Fruit fly (Drosophila melanogaster): ENCODE measurements around the gene CG11977.

CG11977 gene

dm6 chr3R:8968837-8969236, 28.7 kb upstream of the CG11977 start:
- no peak for TF ChIP-seq noc (tag; optimal IDR thresholded peaks at IDR 0.05)

- TF ChIP-seq noc (tag; optimal IDR thresholded peaks at IDR 0.05): no peak
Measured at dm6 chr3R:8969301-8969925, 28.1 kb upstream of the CG11977 start.

dm6 chr3R:8969926-8970306, 27.6 kb upstream of the CG11977 start:
- TF ChIP-seq noc (tag; optimal IDR thresholded peaks at IDR 0.05): no peak

dm6 chr3R:8970707-8971106, 26.8 kb upstream of the CG11977 start:
- TF ChIP-seq noc (tag; optimal IDR thresholded peaks at IDR 0.05): no peak

dm6 chr3R:8971794-8972193, 25.7 kb upstream of the CG11977 start:
- TF ChIP-seq noc (tag; optimal IDR thresholded peaks at IDR 0.05): no peak

dm6 chr3R:8976073-8976593, 21.4 kb upstream of the CG11977 start:
- no peak for TF ChIP-seq noc (tag; optimal IDR thresholded peaks at IDR 0.05)

- TF ChIP-seq noc (tag; optimal IDR thresholded peaks at IDR 0.05): no peak
Measured at dm6 chr3R:8978768-8979167, 18.7 kb upstream of the CG11977 start.

- TF ChIP-seq noc (tag; optimal IDR thresholded peaks at IDR 0.05): peak; percentile 40
Measured at dm6 chr3R:8979850-8980775, 17.4 kb upstream of the CG11977 start.

- peak; percentile 40 for TF ChIP-seq noc (tag; optimal IDR thresholded peaks at IDR 0.05)
Measured at dm6 chr3R:8980776-8981165, 16.7 kb upstream of the CG11977 start, which contains the start of gene CAHbeta. Gene CAHbeta (plus strand): TSS chr3R:8980860.

- TF ChIP-seq noc (tag; optimal IDR thresholded peaks at IDR 0.05): no peak
Measured at dm6 chr3R:8981209-8981996, 16.1 kb upstream of the CG11977 start.

dm6 chr3R:8984141-8984540, 13.4 kb upstream of the CG11977 start, which contains the start of gene RagA-B:
Gene RagA-B (minus strand): TSS chr3R:8984315.
- TF ChIP-seq noc (tag; optimal IDR thresholded peaks at IDR 0.05): no peak

- TF ChIP-seq noc (tag; optimal IDR thresholded peaks at IDR 0.05): no peak
Measured at dm6 chr3R:8984602-8985074, 12.9 kb upstream of the CG11977 start, which contains the start of gene CG11970. Gene CG11970 (plus strand): TSS chr3R:8984718.

- TF ChIP-seq noc (tag; optimal IDR thresholded peaks at IDR 0.05): peak; percentile 73
Measured at dm6 chr3R:8992928-8993579, 4.4 kb upstream of the CG11977 start, which contains the start of gene CG11975. Gene CG11975 (plus strand): TSS chr3R:8993253.

- TF ChIP-seq noc (tag; optimal IDR thresholded peaks at IDR 0.05): no peak
Measured at dm6 chr3R:8998243-8998642, 746 bp downstream of the CG11977 start.

dm6 chr3R:9001720-9002240, 4.3 kb downstream of the CG11977 start:
- TF ChIP-seq noc (tag; optimal IDR thresholded peaks at IDR 0.05): no peak
